Fruit fly (Drosophila melanogaster) whole organism, prepupa: Measurements from ENCODE around the gene wg.

Source experiments
- Blimp-1 ChIP-seq: fragments of 200-800 bp; sonication (Bioruptor generic); optimal IDR thresholded peaks from 3 replicates; lab custom pipeline; 2017; ENCODE audit warnings: missing biosample characterization, missing genetic modification characterization, mild to moderate bottlenecking, moderate library complexity, missing genetic modification reagents
- CG10631 ChIP-seq: fragments of 200-800 bp; sonication (Bioruptor generic); optimal IDR thresholded peaks from 2 replicates; lab custom pipeline; 2016; ENCODE audit warnings: missing biosample characterization, missing genetic modification characterization
- CG11294 ChIP-seq: fragments of 200-800 bp; sonication (Bioruptor generic); IDR thresholded peaks from 2 replicates; pipeline ENCODE4 v1.3.6; 2022; ENCODE audit warnings: missing biosample characterization, missing genetic modification characterization
- CG11762 ChIP-seq: fragments of 200-800 bp; sonication (Bioruptor generic); optimal IDR thresholded peaks from 3 replicates; lab custom pipeline; 2016; ENCODE audit warnings: missing biosample characterization, missing genetic modification characterization; ENCODE audit not compliant: insufficient read depth
- CG11902 ChIP-seq: fragments of 200-800 bp; sonication (Bioruptor generic); optimal IDR thresholded peaks from 3 replicates; lab custom pipeline; 2016; ENCODE audit warnings: missing biosample characterization, missing genetic modification characterization
- CG15336 ChIP-seq: fragments of 200-800 bp; sonication (Bioruptor generic); IDR thresholded peaks from 2 replicates; pipeline ENCODE4 v1.3.6; 2022; ENCODE audit warnings: missing biosample characterization, missing genetic modification characterization
- CG1621 ChIP-seq: fragments of 200-800 bp; sonication (Bioruptor generic); optimal IDR thresholded peaks from 3 replicates; lab custom pipeline; 2018; ENCODE audit warnings: missing biosample characterization, mild to moderate bottlenecking, missing genetic modification characterization
- CG16779 ChIP-seq: fragments of 200-800 bp; sonication (Bioruptor generic); optimal IDR thresholded peaks from 3 replicates; lab custom pipeline; 2017; ENCODE audit warnings: missing biosample characterization, mild to moderate bottlenecking, missing genetic modification characterization
- CG3032 ChIP-seq: fragments of 200-800 bp; optimal IDR thresholded peaks from 2 replicates; lab custom pipeline; 2019; ENCODE audit warnings: missing biosample characterization, mild to moderate bottlenecking, missing genetic modification characterization, moderate library complexity
- CG32006 ChIP-seq: fragments of 200-800 bp; sonication (Bioruptor generic); optimal IDR thresholded peaks from 3 replicates; lab custom pipeline; 2017; ENCODE audit warnings: missing biosample characterization, mild to moderate bottlenecking, missing genetic modification characterization
- CG3919 ChIP-seq: fragments of 200-800 bp; sonication (Bioruptor generic); optimal IDR thresholded peaks from 3 replicates; lab custom pipeline; 2016; ENCODE audit warnings: missing biosample characterization, missing genetic modification characterization
- CG6163 ChIP-seq: fragments of 200-800 bp; sonication (Bioruptor generic); IDR thresholded peaks from 3 replicates; pipeline ENCODE4 v1.3.6; 2022; ENCODE audit warnings: missing biosample characterization, missing genetic modification characterization
- CG6276 ChIP-seq: fragments of 200-800 bp; sonication (Bioruptor generic); optimal IDR thresholded peaks from 2 replicates; lab custom pipeline; 2017; ENCODE audit warnings: missing biosample characterization, mild to moderate bottlenecking, missing genetic modification characterization
- CG6792 ChIP-seq: fragments of 200-800 bp; sonication (Bioruptor generic); optimal IDR thresholded peaks from 3 replicates; lab custom pipeline; 2016; ENCODE audit warnings: missing biosample characterization, missing genetic modification characterization
- CG6808 ChIP-seq: fragments of 200-800 bp; sonication (Bioruptor generic); optimal IDR thresholded peaks from 3 replicates; lab custom pipeline; 2017; ENCODE audit warnings: missing biosample characterization, missing genetic modification characterization, mild to moderate bottlenecking, moderate library complexity, missing genetic modification reagents
- CG6854 ChIP-seq: fragments of 200-800 bp; sonication (Bioruptor generic); optimal IDR thresholded peaks from 2 replicates; lab custom pipeline; 2017; ENCODE audit warnings: missing biosample characterization, mild to moderate bottlenecking, missing genetic modification characterization
- CG7368 ChIP-seq: fragments of 200-800 bp; sonication (Bioruptor generic); optimal IDR thresholded peaks from 3 replicates; lab custom pipeline; 2016; ENCODE audit warnings: missing biosample characterization, missing genetic modification characterization
- CG8119 ChIP-seq: fragments of 200-800 bp; sonication (Bioruptor generic); IDR thresholded peaks from 3 replicates; pipeline ENCODE4 v1.3.6; 2022; ENCODE audit warnings: missing biosample characterization, missing genetic modification characterization
- CG8319 ChIP-seq: fragments of 200-800 bp; sonication (Bioruptor generic); optimal IDR thresholded peaks from 3 replicates; lab custom pipeline; 2016; ENCODE audit warnings: missing biosample characterization, missing genetic modification characterization
- CG8632 ChIP-seq: fragments of 200-800 bp; sonication (Bioruptor generic); optimal IDR thresholded peaks from 3 replicates; lab custom pipeline; 2016; ENCODE audit warnings: missing biosample characterization, missing genetic modification characterization
- Eip75B ChIP-seq: fragments of 200-800 bp; sonication (Bioruptor generic); optimal IDR thresholded peaks from 3 replicates; lab custom pipeline; 2016; ENCODE audit warnings: missing biosample characterization, missing genetic modification characterization
- Eip78C ChIP-seq: fragments of 200-800 bp; sonication (Bioruptor generic); peaks from one replicate; lab custom pipeline; 2016; ENCODE audit warnings: missing biosample characterization, missing genetic modification characterization
- Eip93F ChIP-seq: fragments of 200-800 bp; sonication (Bioruptor generic); optimal IDR thresholded peaks from 2 replicates; lab custom pipeline; 2016; ENCODE audit warnings: missing biosample characterization, mild to moderate bottlenecking, missing genetic modification characterization
- Ets21C ChIP-seq: fragments of 200-800 bp; sonication (Bioruptor generic); optimal IDR thresholded peaks from 3 replicates; lab custom pipeline; 2016; ENCODE audit warnings: missing biosample characterization, missing genetic modification characterization
- Ets96B ChIP-seq: fragments of 200-800 bp; optimal IDR thresholded peaks from 2 replicates; lab custom pipeline; 2019; ENCODE audit warnings: missing biosample characterization, mild to moderate bottlenecking, missing genetic modification characterization, moderate library complexity
- Gug ChIP-seq: fragments of 200-800 bp; sonication (Bioruptor generic); IDR thresholded peaks from 2 replicates; pipeline ENCODE4 v1.3.6; 2022; ENCODE audit warnings: missing biosample characterization, missing genetic modification characterization
- Hr38 ChIP-seq: sonication (Bioruptor generic); optimal IDR thresholded peaks from 2 replicates; lab custom pipeline; 2016; ENCODE audit warnings: missing biosample characterization, missing genetic modification characterization
- Hr39 ChIP-seq: fragments of 200-800 bp; sonication (Bioruptor generic); optimal IDR thresholded peaks from 2 replicates; lab custom pipeline; 2016; ENCODE audit warnings: missing biosample characterization, missing genetic modification characterization
- Hr4 ChIP-seq: fragments of 200-800 bp; sonication (Bioruptor generic); optimal IDR thresholded peaks from 3 replicates; lab custom pipeline; 2016; ENCODE audit warnings: missing biosample characterization, missing genetic modification characterization
- Lpt ChIP-seq: fragments of 200-800 bp; sonication (Bioruptor generic); optimal IDR thresholded peaks from 3 replicates; lab custom pipeline; 2016; ENCODE audit warnings: missing biosample characterization, missing genetic modification characterization
- OdsH ChIP-seq: fragments of 200-800 bp; sonication (Bioruptor generic); optimal IDR thresholded peaks from 3 replicates; lab custom pipeline; 2016; ENCODE audit warnings: missing biosample characterization, missing genetic modification characterization
- Smox ChIP-seq: fragments of 200-800 bp; sonication (Bioruptor generic); optimal IDR thresholded peaks from 3 replicates; lab custom pipeline; 2016; ENCODE audit warnings: missing biosample characterization, missing genetic modification characterization
- Sox102F ChIP-seq: fragments of 200-800 bp; sonication (Bioruptor generic); optimal IDR thresholded peaks from 2 replicates; lab custom pipeline; 2016; ENCODE audit warnings: missing biosample characterization, mild to moderate bottlenecking, missing genetic modification characterization
- Sox14 ChIP-seq: fragments of 200-800 bp; sonication (Bioruptor generic); optimal IDR thresholded peaks from 3 replicates; lab custom pipeline; 2016; ENCODE audit warnings: missing biosample characterization, missing genetic modification characterization
- Sox15 ChIP-seq: fragments of 200-800 bp; sonication (Bioruptor generic); optimal IDR thresholded peaks from 3 replicates; lab custom pipeline; 2016; ENCODE audit warnings: missing biosample characterization, missing genetic modification characterization
- achi ChIP-seq: fragments of 200-800 bp; sonication (Bioruptor generic); optimal IDR thresholded peaks from 3 replicates; lab custom pipeline; 2016; ENCODE audit warnings: missing biosample characterization, missing genetic modification characterization
- acj6 ChIP-seq: fragments of 200-800 bp; sonication (Bioruptor generic); optimal IDR thresholded peaks from 3 replicates; lab custom pipeline; 2016; ENCODE audit warnings: missing biosample characterization, missing genetic modification characterization
- dsx ChIP-seq: fragments of 200-800 bp; optimal IDR thresholded peaks from 3 replicates; lab custom pipeline; 2019; ENCODE audit warnings: missing biosample characterization, mild to moderate bottlenecking, missing genetic modification characterization, moderate library complexity; ENCODE audit not compliant: poor library complexity, severe bottlenecking
- fd59A ChIP-seq: fragments of 200-800 bp; sonication (Bioruptor generic); optimal IDR thresholded peaks from 2 replicates; lab custom pipeline; 2017; ENCODE audit warnings: missing biosample characterization, mild to moderate bottlenecking, missing genetic modification characterization, missing genetic modification reagents
- fd85E ChIP-seq: fragments of 200-800 bp; sonication (Bioruptor generic); optimal IDR thresholded peaks from 3 replicates; lab custom pipeline; 2016; ENCODE audit warnings: missing biosample characterization, missing genetic modification characterization
- fkh ChIP-seq: fragments of 200-800 bp; sonication (Bioruptor generic); optimal IDR thresholded peaks from 3 replicates; lab custom pipeline; 2017; ENCODE audit warnings: missing biosample characterization, mild to moderate bottlenecking, missing genetic modification characterization, moderate library complexity
- lz ChIP-seq: fragments of 200-800 bp; sonication (Bioruptor generic); optimal IDR thresholded peaks from 3 replicates; lab custom pipeline; 2016; ENCODE audit warnings: missing biosample characterization, missing genetic modification characterization
- pdm3 ChIP-seq: fragments of 200-800 bp; sonication (Bioruptor generic); optimal IDR thresholded peaks from 3 replicates; lab custom pipeline; 2016; ENCODE audit warnings: missing biosample characterization, missing genetic modification characterization
- salr ChIP-seq, 2 experiments: fragments of 200-800 bp; sonication (Bioruptor generic); optimal IDR thresholded peaks; 3 replicates each; lab custom pipeline; 2016 to 2018; ENCODE audit warnings: missing biosample characterization in 2 of 2, missing genetic modification characterization in 2 of 2, mild to moderate bottlenecking in 1 of 2
- spab ChIP-seq: fragments of 200-800 bp; sonication (Bioruptor generic); optimal IDR thresholded peaks from 2 replicates; lab custom pipeline; 2017; ENCODE audit warnings: missing biosample characterization, mild to moderate bottlenecking, missing genetic modification characterization, missing genetic modification reagents
- ss ChIP-seq, 2 experiments: fragments of 200-800 bp; sonication (Bioruptor generic); optimal IDR thresholded peaks; 2 replicates in 1 of 2; 3 replicates in 1 of 2; lab custom pipeline; 2017 to 2018; ENCODE audit warnings: mild to moderate bottlenecking in 2 of 2, missing biosample characterization in 2 of 2, missing genetic modification characterization in 2 of 2, moderate library complexity in 1 of 2
- svp ChIP-seq: fragments of 200-800 bp; sonication (Bioruptor generic); peaks from one replicate; lab custom pipeline; 2016; ENCODE audit warnings: missing biosample characterization, missing genetic modification characterization
- topi ChIP-seq: fragments of 200-800 bp; sonication (Bioruptor generic); optimal IDR thresholded peaks from 3 replicates; lab custom pipeline; 2016; ENCODE audit warnings: missing biosample characterization, missing genetic modification characterization
- vri ChIP-seq: fragments of 200-800 bp; sonication (Bioruptor generic); optimal IDR thresholded peaks from 3 replicates; lab custom pipeline; 2016; ENCODE audit warnings: missing biosample characterization, mild to moderate bottlenecking, missing genetic modification characterization

wg gene

DNA sequence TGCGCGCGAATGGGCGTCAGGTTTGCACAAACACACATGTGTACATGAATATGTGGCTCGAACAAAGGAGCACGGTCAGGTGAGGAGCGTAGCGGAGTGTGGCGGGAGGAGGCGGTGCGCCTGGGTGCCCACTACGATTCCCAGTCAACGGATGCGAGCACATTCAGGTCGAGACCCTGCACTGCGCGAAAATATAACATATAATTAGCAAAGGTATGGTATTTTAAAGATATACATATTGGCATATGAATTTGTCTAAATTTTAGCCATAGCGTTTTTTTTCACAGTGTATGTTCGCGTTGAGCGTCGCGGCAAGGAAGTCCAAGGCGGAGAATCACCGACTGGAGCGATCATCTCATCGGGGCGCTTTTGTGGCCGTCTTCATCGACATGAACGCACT lies 13.0 kb downstream of the wg start (continued):
- TF ChIP-seq fd59A (GFP tag; lab: Kevin White, UChicago) (peak; percentile 63), CG11902 (GFP tag; lab: Kevin White, UChicago) (peak; percentile 55), CG6276 (no peak), acj6 (GFP tag; lab: Kevin White, UChicago) (peak; percentile 39), pdm3 (GFP tag; lab: Kevin White, UChicago) (peak; percentile 54), CG6854 (peak; percentile 52), Sox14 (peak; percentile 78), Eip93F (peak; percentile 57), CG8319 (GFP tag; lab: Kevin White, UChicago) (peak; percentile 7), CG11294 (GFP tag; lab: Robert Waterston, UW) (no peak), CG6808 (peak; percentile 55), fkh (GFP tag; lab: Kevin White, UChicago) (no peak), topi (peak; percentile 66), Blimp-1 (no peak)

DNA sequence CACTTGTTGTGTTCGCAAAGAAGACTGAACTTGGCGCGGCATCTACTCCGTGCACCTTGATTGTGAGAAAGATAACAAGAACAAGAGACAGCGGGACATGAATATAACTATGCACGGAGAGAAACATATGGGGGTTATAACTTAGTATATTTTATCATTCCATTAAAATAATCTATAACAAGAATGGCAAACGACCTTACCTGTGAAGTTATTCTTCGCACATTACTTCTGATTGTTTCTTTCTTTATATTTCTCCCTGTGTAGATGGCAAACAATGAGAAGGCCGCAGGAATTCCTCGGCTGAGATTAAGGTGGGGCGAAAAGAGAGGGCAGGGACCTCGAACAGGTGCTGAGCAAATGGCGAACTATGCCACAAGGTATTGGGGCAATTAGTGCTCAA lies 14.2 kb downstream of the wg start:
- TF ChIP-seq CG3032 (tag; lab: Kevin White, UChicago) = peak; percentile 73
- peak; percentile 74 for TF ChIP-seq lz
- TF ChIP-seq vri = peak; percentile 67
- TF ChIP-seq fd59A (GFP tag; lab: Kevin White, UChicago) = peak; percentile 73
- TF ChIP-seq CG6276 = no peak
- peak; percentile 14 for TF ChIP-seq CG16779 (tag; lab: Kevin White, UChicago)
- peak; percentile 89 for TF ChIP-seq svp (GFP tag; lab: Kevin White, UChicago)
- peak; percentile 38 for TF ChIP-seq Sox15 (GFP tag; lab: Kevin White, UChicago)
- TF ChIP-seq Blimp-1 = no peak
- TF ChIP-seq Ets21C (GFP tag; lab: Kevin White, UChicago) = peak; percentile 51
- TF ChIP-seq Hr39 = peak; percentile 70
- TF ChIP-seq CG6163 (GFP tag; lab: Robert Waterston, UW) = peak; percentile 85
- peak; percentile 14 for TF ChIP-seq CG32006
- TF ChIP-seq pdm3 (GFP tag; lab: Kevin White, UChicago) = peak; percentile 65
- TF ChIP-seq Sox102F (GFP tag; lab: Kevin White, UChicago) = peak; percentile 70
- TF ChIP-seq CG6792 (GFP tag; lab: Kevin White, UChicago) = peak; percentile 69
- TF ChIP-seq dsx = peak; percentile 83
- peak; percentile 40 to 74 for TF ChIP-seq salr (GFP tag; optimal IDR thresholded peaks at IDR 0.05; lab: Kevin White, UChicago)
- no peak for TF ChIP-seq Eip93F
- TF ChIP-seq CG11762 (GFP tag; lab: Kevin White, UChicago) = peak; percentile 30
- peak; percentile 11 for TF ChIP-seq Hr4 (GFP tag; lab: Kevin White, UChicago)
- TF ChIP-seq CG8119 (GFP tag; lab: Robert Waterston, UW) = peak; percentile 41; the same call in 2 of the 3 replicates
- TF ChIP-seq Sox14 = peak; percentile 76
- peak; percentile 75 for TF ChIP-seq CG10631 (GFP tag; lab: Kevin White, UChicago)
- peak; percentile 65 to 79 for TF ChIP-seq ss (GFP tag; optimal IDR thresholded peaks at IDR 0.05; lab: Kevin White, UChicago)
- TF ChIP-seq fd85E (GFP tag; lab: Kevin White, UChicago) = no peak
- peak; percentile 1 for TF ChIP-seq Lpt (GFP tag; lab: Kevin White, UChicago)
- TF ChIP-seq Eip75B (GFP tag; lab: Kevin White, UChicago) = peak; percentile 80
- no peak for TF ChIP-seq Hr38
- TF ChIP-seq CG3919 (GFP tag; lab: Kevin White, UChicago) = peak; percentile 81
- TF ChIP-seq CG6808 = peak; percentile 57
- peak; percentile 65 for TF ChIP-seq OdsH (GFP tag; lab: Kevin White, UChicago)
- TF ChIP-seq CG1621 (tag; lab: Kevin White, UChicago) = peak; percentile 79
- peak; percentile 66 for TF ChIP-seq CG8632 (GFP tag; lab: Kevin White, UChicago)
- TF ChIP-seq CG7368 (GFP tag; lab: Kevin White, UChicago) = peak; percentile 63
- peak; percentile 73 for TF ChIP-seq Smox (GFP tag; lab: Kevin White, UChicago)
- TF ChIP-seq CG6854 = no peak
- TF ChIP-seq spab (GFP tag; lab: Kevin White, UChicago) = peak; percentile 71
- peak; percentile 78 for TF ChIP-seq topi
- peak; percentile 84 for TF ChIP-seq Ets96B (tag; lab: Kevin White, UChicago)
- TF ChIP-seq Gug = no peak
- TF ChIP-seq achi (GFP tag; lab: Kevin White, UChicago) = peak; percentile 62
- peak; percentile 94 for TF ChIP-seq Eip78C
- no peak for TF ChIP-seq CG11294 (GFP tag; lab: Robert Waterston, UW)
- no peak for TF ChIP-seq CG15336 (GFP tag; lab: Robert Waterston, UW)
- TF ChIP-seq CG11902 (GFP tag; lab: Kevin White, UChicago) = no peak
